Worm (Caenorhabditis elegans): ENCODE results near the gene swsn-7.
A peak's percentile ranks its signal among the peaks of the same experiment; 100 is the strongest.

swsn-7 gene

DNA sequence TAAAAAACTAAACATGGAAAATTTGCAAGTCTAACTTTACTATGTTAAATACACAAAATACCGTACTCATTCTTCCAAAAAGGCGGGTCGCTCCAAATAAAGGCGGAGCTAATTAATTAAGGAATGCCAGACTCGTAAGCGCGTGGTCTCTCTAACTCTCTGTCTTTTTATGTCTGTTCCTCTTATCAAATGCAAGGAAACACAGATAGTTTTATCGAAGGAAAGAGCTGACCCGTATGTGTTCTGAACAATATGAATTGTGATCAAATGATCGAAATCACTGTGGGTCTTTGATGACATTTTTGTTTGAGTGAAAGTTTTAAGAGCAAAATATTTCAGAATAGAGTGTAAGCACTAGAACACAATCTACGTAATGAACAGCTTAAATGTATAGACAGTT, 26.1 kb downstream of the swsn-7 start (continued):
- TF ChIP-seq F26F4.8 (GFP tag; conservative IDR thresholded peaks at IDR 0.05) (no peak), nhr-28 (tag; optimal IDR thresholded peaks at IDR 0.05) (peak; percentile 48), nhr-25 (tag; optimal IDR thresholded peaks at IDR 0.05; ENCODE audit: borderline replicate concordance, insufficient read depth) (no peak), lin-13 (GFP tag; optimal IDR thresholded peaks at IDR 0.05) (no peak), Y105C5A.15 (GFP tag; IDR thresholded peaks at IDR 0.05) (no peak), daf-12 (tag; optimal IDR thresholded peaks at IDR 0.05) (no peak), spr-1 (tag; optimal IDR thresholded peaks at IDR 0.05) (no peak), lsy-2 (tag; optimal IDR thresholded peaks at IDR 0.05) (no peak), madf-5 (GFP tag; IDR thresholded peaks at IDR 0.05) (no peak), unc-39 (tag; optimal IDR thresholded peaks at IDR 0.05) (no peak), lin-39 (tag; optimal IDR thresholded peaks at IDR 0.05) (no peak), Y48G9A.11 (GFP tag; IDR thresholded peaks at IDR 0.05) (no peak), T26A8.4 (GFP tag; IDR thresholded peaks at IDR 0.05) (no peak), attf-4 (tag; optimal IDR thresholded peaks at IDR 0.05) (no peak), daf-19 (GFP tag; conservative IDR thresholded peaks at IDR 0.05) (no peak), mep-1 (tag; optimal IDR thresholded peaks at IDR 0.05) (no peak), tra-1 (GFP tag; IDR thresholded peaks at IDR 0.05) (0 out of 2 replicates have a peak, but pooled peaks have one; percentile 33), ZK546.5 (tag; optimal IDR thresholded peaks at IDR 0.05) (no peak), daf-16 (GFP tag; optimal IDR thresholded peaks at IDR 0.05) (no peak), daf-16 (tag; optimal IDR thresholded peaks at IDR 0.05) (peak; percentile 43), nhr-102 (tag; optimal IDR thresholded peaks at IDR 0.05) (no peak), hif-1 (tag; optimal IDR thresholded peaks at IDR 0.05) (no peak), snpc-1.2 (GFP tag; IDR thresholded peaks at IDR 0.05) (no peak), mdt-29 (GFP tag; IDR thresholded peaks at IDR 0.05) (no peak), lim-7 (GFP tag; IDR thresholded peaks at IDR 0.05) (no peak), ceh-32 (tag; optimal IDR thresholded peaks at IDR 0.05; ENCODE audit: poor library complexity) (no peak), mdl-1 (tag; optimal IDR thresholded peaks at IDR 0.05) (peak in 1 of 2 experiments; percentile 33), egl-27 (tag; optimal IDR thresholded peaks at IDR 0.05) (no peak), set-16 (GFP tag; IDR thresholded peaks at IDR 0.05) (no peak), mxl-3 (GFP tag; optimal IDR thresholded peaks at IDR 0.05) (no peak), pqm-1 (tag; optimal IDR thresholded peaks at IDR 0.05) (peak; percentile 68), aly-2 (tag; optimal IDR thresholded peaks at IDR 0.05) (no peak), nhr-48 (tag; optimal IDR thresholded peaks at IDR 0.05) (peak; percentile 49), nhr-11 (tag; optimal IDR thresholded peaks at IDR 0.05) (no peak), zip-2 (tag; optimal IDR thresholded peaks at IDR 0.05) (no peak), zag-1 (tag; optimal IDR thresholded peaks at IDR 0.05) (no peak), daf-8 (GFP tag; IDR thresholded peaks at IDR 0.05) (no peak), Y75B8A.6 (GFP tag; IDR thresholded peaks at IDR 0.05) (no peak), jun-1 (tag; optimal IDR thresholded peaks at IDR 0.05) (no peak), lin-15B (tag; optimal IDR thresholded peaks at IDR 0.05) (no peak), lir-3 (tag; optimal IDR thresholded peaks at IDR 0.05) (no peak), F44E2.7 (GFP tag; IDR thresholded peaks at IDR 0.05) (no peak), nhr-41 (GFP tag; IDR thresholded peaks at IDR 0.05) (no peak), spr-3 (GFP tag; optimal IDR thresholded peaks at IDR 0.05) (no peak), ces-1 (GFP tag; optimal IDR thresholded peaks at IDR 0.05) (no peak), F49E8.2 (tag; optimal IDR thresholded peaks at IDR 0.05; ENCODE audit: borderline replicate concordance) (no peak), hlh-11 (tag; optimal IDR thresholded peaks at IDR 0.05) (peak; percentile 81), dmd-6 (GFP tag; IDR thresholded peaks at IDR 0.05) (peak; percentile 88), ZK337.2 (GFP tag; IDR thresholded peaks at IDR 0.05) (no peak), T20F7.1 (GFP tag; optimal IDR thresholded peaks at IDR 0.05) (no peak), aha-1 (tag) (no peak), nhr-111 (GFP tag; optimal IDR thresholded peaks at IDR 0.05) (no peak), rbr-2 (tag; optimal IDR thresholded peaks at IDR 0.05) (no peak)
